Worm (Caenorhabditis elegans): ENCODE data around the gene daf-9.
A peak's percentile ranks its signal among the peaks of the same experiment; 100 is the strongest.

daf-9 gene

ce11 chrX:6189955-6190354 is 6.8 kb upstream of the daf-9 start, which contains the start of gene T13C5.9:
T13C5.9 (plus strand) TSS chrX:6190255.
- TF ChIP-seq nhr-237 (tag; optimal IDR thresholded peaks at IDR 0.05): no peak
- TF ChIP-seq zag-1 (tag; optimal IDR thresholded peaks at IDR 0.05): no peak
- TF ChIP-seq snpc-4 (tag; optimal IDR thresholded peaks at IDR 0.05): no peak
- TF ChIP-seq nhr-11 (tag; optimal IDR thresholded peaks at IDR 0.05): no peak
- no peak for TF ChIP-seq pha-4 (tag; optimal IDR thresholded peaks at IDR 0.05)
- no peak for TF ChIP-seq lin-15B (tag; optimal IDR thresholded peaks at IDR 0.05)
- no peak for TF ChIP-seq fkh-10 (GFP tag; optimal IDR thresholded peaks at IDR 0.05)
- TF ChIP-seq nfya-1 (tag; optimal IDR thresholded peaks at IDR 0.05; ENCODE audit: insufficient read depth): no peak
- TF ChIP-seq nhr-77 (tag; optimal IDR thresholded peaks at IDR 0.05): no peak

ce11 chrX:6194191-6194724 is 2.5 kb upstream of the daf-9 start, which contains the start of gene ceh-54:
ceh-54 (minus strand) TSS chrX:6194241.
- TF ChIP-seq sea-2 (GFP tag; optimal IDR thresholded peaks at IDR 0.05): no peak
- TF ChIP-seq nhr-43 (tag; optimal IDR thresholded peaks at IDR 0.05; ENCODE audit: poor library complexity, severe bottlenecking): no peak
- TF ChIP-seq ama-1 (optimal IDR thresholded peaks at IDR 0.05): no peak
- no peak for TF ChIP-seq egl-5 (tag; optimal IDR thresholded peaks at IDR 0.05)
- no peak for TF ChIP-seq nhr-76 (tag; optimal IDR thresholded peaks at IDR 0.05)
- TF ChIP-seq jun-1 (tag; optimal IDR thresholded peaks at IDR 0.05): no peak
- TF ChIP-seq nhr-28 (tag; optimal IDR thresholded peaks at IDR 0.05): no peak
- no peak for TF ChIP-seq lsy-12 (tag; optimal IDR thresholded peaks at IDR 0.05)
- no peak for TF ChIP-seq ceh-9 (tag; optimal IDR thresholded peaks at IDR 0.05)
- TF ChIP-seq snpc-4 (tag; optimal IDR thresholded peaks at IDR 0.05): no peak
- no peak for TF ChIP-seq ceh-28 (tag; optimal IDR thresholded peaks at IDR 0.05)
- no peak for TF ChIP-seq mml-1 (tag; optimal IDR thresholded peaks at IDR 0.05)
- TF ChIP-seq elt-1 (tag; optimal IDR thresholded peaks at IDR 0.05): no peak
- TF ChIP-seq unc-62 (GFP tag; optimal IDR thresholded peaks at IDR 0.05): no peak
- TF ChIP-seq aly-2 (tag; optimal IDR thresholded peaks at IDR 0.05): no peak
- no peak for TF ChIP-seq unc-39 (tag; optimal IDR thresholded peaks at IDR 0.05)
- no peak for TF ChIP-seq nhr-11 (tag; optimal IDR thresholded peaks at IDR 0.05)
- TF ChIP-seq ceh-16 (tag; optimal IDR thresholded peaks at IDR 0.05): no peak

ce11 chrX:6201542-6201941 is 4.8 kb downstream of the daf-9 start:
- no peak for TF ChIP-seq eor-1 (tag; optimal IDR thresholded peaks at IDR 0.05)
- TF ChIP-seq ama-1 (optimal IDR thresholded peaks at IDR 0.05): peak; percentile 65
- no peak for TF ChIP-seq nfya-1 (tag; optimal IDR thresholded peaks at IDR 0.05; ENCODE audit: insufficient read depth)
- TF ChIP-seq elt-1 (tag; optimal IDR thresholded peaks at IDR 0.05): no peak
- peak; percentile 54 for TF ChIP-seq nhr-25 (tag; optimal IDR thresholded peaks at IDR 0.05)
- no peak for TF ChIP-seq fkh-2 (tag; optimal IDR thresholded peaks at IDR 0.05)
- no peak for TF ChIP-seq snpc-4 (tag; optimal IDR thresholded peaks at IDR 0.05)
- peak in 1 of 3 experiments; percentile 52 for TF ChIP-seq elt-3 (tag; optimal IDR thresholded peaks at IDR 0.05)
- no peak for TF ChIP-seq skn-1 (tag; optimal IDR thresholded peaks at IDR 0.05)
- TF ChIP-seq lsy-12 (tag; optimal IDR thresholded peaks at IDR 0.05): peak; percentile 5
- peak; percentile 82 for TF ChIP-seq nhr-43 (tag; optimal IDR thresholded peaks at IDR 0.05; ENCODE audit: poor library complexity, severe bottlenecking)
- TF ChIP-seq nhr-23 (tag; optimal IDR thresholded peaks at IDR 0.05): peak; percentile 97

- TF ChIP-seq unc-62 (GFP tag; optimal IDR thresholded peaks at IDR 0.05): no peak
- TF ChIP-seq nhr-12 (tag; optimal IDR thresholded peaks at IDR 0.05): no peak
- TF ChIP-seq lsy-12 (tag; optimal IDR thresholded peaks at IDR 0.05): no peak
- TF ChIP-seq R02D3.7 (tag; optimal IDR thresholded peaks at IDR 0.05): no peak
- no peak for TF ChIP-seq zag-1 (tag; optimal IDR thresholded peaks at IDR 0.05)
- TF ChIP-seq lin-39 (tag; optimal IDR thresholded peaks at IDR 0.05): no peak
- no peak for TF ChIP-seq jun-1 (tag; optimal IDR thresholded peaks at IDR 0.05)
- TF ChIP-seq fkh-10 (GFP tag; optimal IDR thresholded peaks at IDR 0.05): no peak
- TF ChIP-seq pha-4 (tag; optimal IDR thresholded peaks at IDR 0.05): no peak
- TF ChIP-seq ceh-16 (tag; optimal IDR thresholded peaks at IDR 0.05): no peak
- TF ChIP-seq ama-1 (optimal IDR thresholded peaks at IDR 0.05): no peak
- no peak for TF ChIP-seq nhr-25 (tag; optimal IDR thresholded peaks at IDR 0.05)
- no peak for TF ChIP-seq hmg-11 (tag; optimal IDR thresholded peaks at IDR 0.05)
- no peak for TF ChIP-seq fkh-2 (tag; optimal IDR thresholded peaks at IDR 0.05)
Observed at ce11 chrX:6202809-6203208, 6.1 kb downstream of the daf-9 start.

All from whole organism, L3 larva.